Fruit fly (Drosophila melanogaster) whole organism: ENCODE measurements around the gene Mnat9.

Experiments
- Dll ChIP-seq: fragments of >200 bp; optimal IDR thresholded peaks from 2 replicates; lab custom pipeline; 2017
- psq ChIP-seq: fragments of >200 bp; optimal IDR thresholded peaks from 2 replicates; lab custom pipeline; 2017

DNA sequence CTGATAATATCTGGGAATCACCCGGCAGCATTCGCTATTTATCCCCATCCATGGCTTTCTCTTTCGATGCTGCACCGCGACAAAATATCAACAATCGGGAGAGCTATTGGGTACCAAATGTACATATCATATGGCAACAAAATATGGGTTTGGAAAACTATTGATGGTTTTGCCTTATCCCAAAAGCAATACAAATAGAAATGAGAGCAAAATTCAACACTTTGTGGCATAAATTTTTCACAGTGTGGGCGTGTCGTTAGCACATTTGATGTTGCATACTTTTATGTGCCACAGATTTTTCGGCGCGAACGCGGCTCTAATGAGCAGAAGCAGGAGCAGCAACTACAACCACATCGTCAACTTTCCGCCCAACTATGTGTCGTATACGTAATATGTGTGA, 16.4 kb upstream of the Mnat9 start:
- TF ChIP-seq psq (lab: Kevin White, UChicago), result no peak
- no peak for TF ChIP-seq Dll (lab: Kevin White, UChicago)
